Fruit fly (Drosophila melanogaster): Measurements from ENCODE around the gene asun.
A peak's percentile ranks its signal among the peaks of the same experiment; 100 is the strongest.

The asun gene

dm6 chr3R:16251270-16251925 lies 12.7 kb upstream of the asun start:
- TF ChIP-seq CTCF (optimal IDR thresholded peaks at IDR 0.05) (no peak), CG8478 (optimal IDR thresholded peaks at IDR 0.05) (no peak)

DNA sequence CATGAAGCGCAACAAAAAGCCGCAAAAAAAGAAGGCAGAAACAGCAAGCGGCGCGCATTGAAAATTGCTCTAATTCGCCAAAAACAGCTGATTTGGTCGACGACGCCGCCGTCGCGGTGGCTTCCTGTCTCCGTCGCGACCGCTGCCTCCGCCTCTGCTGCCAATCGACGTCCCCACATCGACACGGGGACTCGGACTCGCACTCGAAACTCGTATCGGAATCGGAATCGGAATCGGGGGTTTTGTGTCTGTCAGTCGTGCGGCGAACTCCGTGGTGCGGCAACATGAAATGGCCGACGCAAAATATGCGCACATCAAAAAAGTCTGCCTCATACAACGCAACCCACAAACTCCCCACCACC lies 12.2 kb upstream of the asun start:
- TF ChIP-seq CG8478 (optimal IDR thresholded peaks at IDR 0.05), result no peak

DNA sequence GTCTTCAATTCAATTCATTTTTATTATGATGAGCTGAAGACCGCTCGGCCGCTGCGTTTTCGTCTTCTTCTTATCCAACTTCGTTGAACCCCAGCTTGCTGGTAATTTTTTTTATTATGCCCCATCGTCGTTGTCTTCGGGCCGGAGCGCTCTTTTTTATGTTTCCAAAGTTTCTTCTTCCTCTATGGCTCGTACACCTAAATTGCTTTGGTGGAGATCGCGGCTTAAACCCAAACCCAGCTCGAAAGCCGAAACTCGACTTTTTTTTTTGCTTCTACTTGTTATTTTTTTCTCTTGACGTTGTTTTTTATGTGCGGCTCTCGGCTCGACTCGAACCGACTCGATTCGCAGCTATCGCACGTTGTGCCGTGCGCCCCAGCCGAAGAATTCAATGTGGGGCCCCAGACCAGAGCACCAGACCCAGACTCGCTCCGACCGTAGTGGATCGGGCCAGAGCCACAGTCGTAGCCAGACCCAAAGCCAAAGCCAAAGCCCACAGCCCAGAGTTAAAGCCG lies 11.1 kb upstream of the asun start:
- no peak for TF ChIP-seq CTCF (optimal IDR thresholded peaks at IDR 0.05)
- no peak for TF ChIP-seq CG8478 (optimal IDR thresholded peaks at IDR 0.05)

DNA sequence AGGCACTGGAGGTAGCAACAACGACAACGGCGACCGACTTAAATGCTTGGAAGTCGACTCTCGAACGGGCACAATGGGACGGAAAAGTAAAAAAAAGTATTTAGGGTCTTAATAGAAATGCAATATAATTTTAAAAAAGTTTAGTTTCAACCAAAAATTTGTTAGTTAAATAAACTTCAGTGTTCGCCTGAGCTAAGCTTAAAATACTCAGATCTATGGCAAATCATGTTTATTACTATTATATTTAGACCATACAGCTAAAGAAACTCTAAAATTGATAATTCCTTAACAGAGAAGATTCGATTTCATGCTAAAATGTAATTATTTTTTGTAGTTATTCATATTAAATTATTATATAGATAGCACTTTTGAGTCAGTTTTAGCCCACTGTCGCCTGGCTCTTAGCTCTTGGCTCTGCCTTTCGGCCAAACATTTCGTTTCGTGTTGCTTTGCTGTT lies 10.6 kb upstream of the asun start:
- TF ChIP-seq CG8478 (optimal IDR thresholded peaks at IDR 0.05), result no peak
- TF ChIP-seq CTCF (optimal IDR thresholded peaks at IDR 0.05), result no peak

dm6 chr3R:16253974-16254408 lies 10.1 kb upstream of the asun start:
- TF ChIP-seq CG8478 (optimal IDR thresholded peaks at IDR 0.05), result no peak

DNA sequence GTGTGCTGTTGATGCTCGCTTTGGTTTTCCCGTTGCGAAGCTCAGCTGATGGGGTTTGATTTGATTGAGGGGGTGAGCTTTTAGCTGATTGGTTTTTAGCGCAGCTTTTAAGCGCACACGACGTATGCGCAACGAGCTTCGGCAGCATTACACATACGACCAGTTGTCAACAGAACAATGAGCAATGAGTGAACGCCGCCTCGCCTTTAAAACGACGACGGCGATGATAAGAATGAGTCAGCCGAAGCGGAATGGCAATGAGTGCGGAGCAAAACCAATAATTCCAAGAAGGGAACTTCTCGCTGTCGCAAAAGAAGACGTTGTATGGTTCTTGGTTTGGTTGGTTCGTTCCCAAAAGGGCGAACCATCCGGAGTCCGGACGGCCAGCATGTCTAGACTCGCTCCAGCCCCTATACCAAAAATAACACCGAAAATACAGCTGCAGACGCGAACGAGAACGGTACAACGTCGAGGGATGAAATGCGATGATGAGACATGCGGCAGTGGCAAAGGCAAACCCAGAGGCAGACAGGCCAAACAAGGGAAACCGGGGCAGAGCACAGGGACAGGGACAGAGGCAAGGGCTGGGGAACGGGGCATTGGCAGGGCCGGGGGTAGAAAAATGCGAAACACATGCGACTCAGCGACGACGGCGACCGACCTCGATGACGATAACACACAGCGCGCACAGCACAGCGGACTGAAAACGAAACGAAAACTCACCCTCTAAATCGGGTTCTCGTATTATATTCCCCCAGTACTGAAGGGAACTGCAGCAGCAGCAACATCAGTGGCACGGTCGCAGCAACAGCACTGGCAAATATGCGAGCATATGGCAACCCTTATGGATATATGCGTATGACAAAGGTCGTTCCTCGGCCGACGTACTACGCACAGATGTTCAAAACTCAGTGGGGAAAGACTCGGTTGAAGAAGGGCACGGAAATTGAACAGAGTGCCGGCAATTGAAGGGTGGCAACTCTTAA lies 9.2 kb upstream of the asun start:
- TF ChIP-seq CG8478 (optimal IDR thresholded peaks at IDR 0.05) (no peak), CTCF (optimal IDR thresholded peaks at IDR 0.05) (peak; percentile 29 to 58)

DNA sequence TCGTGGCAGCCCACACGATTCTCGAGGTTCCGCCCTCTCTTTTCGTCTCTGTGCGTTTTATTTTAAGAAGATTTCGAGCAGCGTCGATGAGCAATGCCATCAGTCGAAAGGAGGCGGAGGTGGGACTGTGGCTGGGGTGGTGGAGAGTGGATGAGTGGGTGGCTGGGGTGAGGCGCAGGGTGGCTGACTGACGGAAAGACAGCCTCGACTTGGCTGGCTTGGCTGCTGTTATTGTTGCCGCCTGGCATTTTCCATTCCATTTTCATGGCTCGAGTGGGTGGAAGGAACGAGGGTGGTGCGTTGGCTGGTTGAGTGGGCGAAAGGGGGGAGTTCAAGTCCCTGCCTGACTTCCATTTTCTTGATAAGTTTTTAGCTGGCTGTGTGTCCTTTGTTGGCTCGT lies 7.9 kb upstream of the asun start:
- TF ChIP-seq CTCF (optimal IDR thresholded peaks at IDR 0.05), result no peak
- TF ChIP-seq CG8478 (optimal IDR thresholded peaks at IDR 0.05), result no peak

DNA sequence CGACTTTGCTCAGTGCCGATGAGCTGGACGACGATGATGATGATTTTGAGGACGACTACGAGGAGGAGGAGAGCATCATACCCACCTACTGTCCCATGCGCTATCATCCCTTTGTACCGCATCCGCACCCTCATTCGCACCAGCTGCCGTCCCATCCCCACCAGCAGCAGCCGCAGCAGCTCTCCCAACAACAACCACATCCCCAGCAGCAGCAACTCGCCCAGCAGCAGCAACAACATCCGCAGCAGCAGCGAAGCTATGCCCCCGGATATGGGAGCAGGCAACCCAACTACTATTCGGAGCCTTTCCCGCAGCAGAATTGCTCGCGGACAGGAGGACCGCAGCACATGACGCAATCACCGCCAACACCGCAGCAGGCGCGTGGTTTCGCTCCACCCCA lies 6.7 kb upstream of the asun start:
- TF ChIP-seq CTCF (optimal IDR thresholded peaks at IDR 0.05), result no peak
- TF ChIP-seq CG8478 (optimal IDR thresholded peaks at IDR 0.05), result no peak

DNA sequence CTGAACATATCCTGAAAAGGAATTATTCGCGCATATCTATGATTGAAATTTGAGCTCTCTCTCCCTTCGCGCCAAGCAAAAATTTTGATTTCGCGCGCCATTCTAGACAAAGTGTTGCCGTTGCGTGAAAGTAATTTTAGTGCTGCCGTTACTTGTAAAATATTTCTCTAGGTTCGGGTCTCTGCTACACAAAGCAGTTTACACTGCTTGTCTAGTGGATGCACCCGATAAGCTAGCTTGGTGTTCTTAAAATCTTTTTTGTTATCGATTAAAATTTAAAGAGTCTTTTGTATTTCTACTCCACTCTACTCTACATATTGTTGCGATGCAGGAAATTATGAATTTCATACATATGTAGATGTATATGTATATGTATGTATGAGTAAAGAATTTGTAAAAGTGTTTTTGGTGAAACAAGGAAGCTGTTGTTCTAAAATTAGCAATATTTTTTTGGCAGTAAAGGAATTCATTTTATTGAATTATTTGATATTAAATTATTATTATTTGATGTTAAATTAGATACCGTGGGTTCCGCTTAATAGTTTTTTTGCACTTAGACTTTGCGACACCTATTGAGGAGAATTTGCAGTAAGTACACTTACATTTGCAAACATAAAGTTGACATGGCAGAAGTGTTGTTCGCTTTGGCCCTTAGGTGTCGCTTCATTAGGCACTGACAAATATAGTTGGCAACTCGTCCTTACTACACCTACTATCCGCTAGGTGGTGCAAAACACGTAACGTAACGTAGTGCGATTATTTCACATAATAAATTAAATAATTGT lies 3.5 kb upstream of the asun start:
- TF ChIP-seq CG8478 (optimal IDR thresholded peaks at IDR 0.05) (no peak), CTCF (optimal IDR thresholded peaks at IDR 0.05) (peak; percentile 97 to 99)

dm6 chr3R:16266712-16267111 lies 2.6 kb downstream of the asun start, which contains the start of gene Mst89B:
Mst89B (plus strand) TSS chr3R:16267012.
- no peak for TF ChIP-seq CG8478 (optimal IDR thresholded peaks at IDR 0.05)
- TF ChIP-seq CTCF (optimal IDR thresholded peaks at IDR 0.05), result no peak

- TF ChIP-seq CTCF (optimal IDR thresholded peaks at IDR 0.05) (no peak), CG8478 (optimal IDR thresholded peaks at IDR 0.05) (no peak)
These were observed 8.1 kb downstream of the asun start, which contains the start of the genes Mat89Ba and gish for dm6 chr3R:16272185-16272584. Mat89Ba (minus strand) TSS chr3R:16272415. gish (plus strand) TSS chr3R:16272452.

- no peak for TF ChIP-seq CTCF (optimal IDR thresholded peaks at IDR 0.05)
- TF ChIP-seq CG8478 (optimal IDR thresholded peaks at IDR 0.05), result no peak
These were observed 8.9 kb downstream of the asun start for dm6 chr3R:16272754-16273502.

DNA sequence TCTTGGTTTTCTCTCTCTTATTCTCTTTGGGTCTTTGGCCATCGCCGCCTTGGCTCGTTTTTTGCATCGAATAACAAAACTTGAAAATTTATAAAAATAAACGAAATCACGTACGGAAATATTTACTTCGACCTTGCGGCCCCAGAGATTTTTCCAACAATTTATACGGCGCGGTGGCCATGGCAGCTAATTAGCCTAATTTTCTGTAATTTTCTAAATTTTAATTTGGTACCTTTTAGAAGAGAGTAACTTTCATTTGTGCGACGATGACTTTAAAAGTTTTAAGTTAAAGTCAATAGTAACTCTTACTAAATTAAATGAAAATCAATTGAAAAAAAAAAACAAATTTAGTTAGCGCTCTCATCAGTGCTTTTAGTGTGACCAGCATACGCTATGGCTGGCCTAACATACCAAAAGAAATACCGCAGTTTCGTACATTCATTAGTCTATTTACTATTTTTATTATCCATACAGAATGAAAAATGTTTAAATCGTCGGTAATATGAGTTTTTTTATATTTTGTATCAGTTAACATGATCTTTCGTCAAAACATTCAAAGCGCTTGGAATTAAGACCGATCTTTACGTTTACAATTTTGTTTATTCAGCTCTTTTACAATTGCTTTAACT lies 9.5 kb downstream of the asun start:
- TF ChIP-seq CG8478 (optimal IDR thresholded peaks at IDR 0.05) (no peak), CTCF (optimal IDR thresholded peaks at IDR 0.05) (no peak)

dm6 chr3R:16274534-16274933 lies 10.5 kb downstream of the asun start:
- no peak for TF ChIP-seq CTCF (optimal IDR thresholded peaks at IDR 0.05)
- TF ChIP-seq CG8478 (optimal IDR thresholded peaks at IDR 0.05), result no peak
